Worm (Caenorhabditis elegans): ENCODE measurements around the gene sucl-1.

DNA sequence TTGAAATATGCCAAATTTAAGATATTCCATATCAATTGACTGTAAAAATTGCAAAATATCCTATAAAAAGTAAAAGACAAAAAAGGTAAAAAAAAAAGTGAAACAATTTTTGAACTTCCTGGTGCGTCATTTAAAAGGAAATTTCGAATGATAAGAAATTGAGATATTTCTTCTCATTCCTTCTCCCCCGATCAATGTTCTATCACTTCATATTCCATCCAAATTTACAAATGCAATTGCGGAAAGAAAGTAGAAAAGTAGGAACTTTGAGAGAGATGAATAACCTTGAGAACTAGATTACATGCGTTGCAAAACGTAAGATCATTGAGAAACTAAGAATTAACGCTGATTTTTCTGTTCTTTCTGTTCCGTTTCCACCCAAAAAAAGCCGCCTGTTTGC, 44.2 kb upstream of the sucl-1 start:
- TF ChIP-seq dve-1 (tag; optimal IDR thresholded peaks at IDR 0.05; ENCODE audit: insufficient read depth) (no peak), arid-1 (GFP tag; conservative IDR thresholded peaks at IDR 0.05) (no peak), snpc-1.2 (GFP tag; IDR thresholded peaks at IDR 0.05) (no peak), nhr-11 (tag; optimal IDR thresholded peaks at IDR 0.05) (no peak), lin-13 (GFP tag; optimal IDR thresholded peaks at IDR 0.05) (no peak), tra-1 (GFP tag; IDR thresholded peaks at IDR 0.05) (no peak)
